Fruit fly (Drosophila melanogaster) whole organism, wandering third instar larva: ENCODE results near the gene CG15767.
A peak's percentile ranks its signal among the peaks of the same experiment; 100 is the strongest.

Source experiments
- Abd-B ChIP-seq: fragments of >200 bp; optimal IDR thresholded peaks from 2 replicates; lab custom pipeline; 2017; ENCODE audit warnings: missing biosample characterization, missing genetic modification characterization
- CG32264 ChIP-seq: fragments of 200-800 bp; sonication (Bioruptor generic); optimal IDR thresholded peaks from 2 replicates; lab custom pipeline; 2016; ENCODE audit warnings: missing biosample characterization, missing genetic modification characterization
- CG9705 ChIP-seq: fragments of 200-800 bp; sonication (Bioruptor generic); optimal IDR thresholded peaks from 2 replicates; lab custom pipeline; 2018; ENCODE audit warnings: missing biosample characterization, mild to moderate bottlenecking, missing genetic modification characterization
- CrebA ChIP-seq: fragments of 200-800 bp; sonication (Bioruptor generic); optimal IDR thresholded peaks from 2 replicates; lab custom pipeline; 2016; ENCODE audit warnings: missing biosample characterization, mild to moderate bottlenecking, missing genetic modification characterization, borderline replicate concordance
- Dfd ChIP-seq: fragments of >200 bp; optimal IDR thresholded peaks from 2 replicates; lab custom pipeline; 2017; ENCODE audit warnings: missing biosample characterization, missing genetic modification characterization
- Dif ChIP-seq: fragments of 200-275, 200-300 bp; sonication (Bioruptor generic); optimal IDR thresholded peaks from 2 replicates; lab custom pipeline; 2018; ENCODE audit warnings: missing biosample characterization, missing genetic modification characterization; ENCODE audit not compliant: partially characterized antibody
- GATAd ChIP-seq: sonication (Bioruptor generic); optimal IDR thresholded peaks from 2 replicates; lab custom pipeline; 2016; ENCODE audit warnings: missing biosample characterization, missing genetic modification characterization
- HLH106 ChIP-seq: fragments of 200-800 bp; optimal IDR thresholded peaks from 3 replicates; lab custom pipeline; 2019; ENCODE audit warnings: missing biosample characterization, mild to moderate bottlenecking, missing genetic modification characterization, moderate library complexity
- Hnf4 ChIP-seq: fragments of 200-800 bp; sonication (Bioruptor generic); optimal IDR thresholded peaks from 2 replicates; lab custom pipeline; 2016; ENCODE audit warnings: missing biosample characterization, mild to moderate bottlenecking, missing genetic modification characterization
- Hr78 ChIP-seq: fragments of >200 bp; optimal IDR thresholded peaks from 2 replicates; lab custom pipeline; 2017; ENCODE audit warnings: missing biosample characterization, missing genetic modification characterization
- Hr83 ChIP-seq: fragments of 200-300 bp; sonication (Bioruptor generic); optimal IDR thresholded peaks from 2 replicates; lab custom pipeline; 2016; ENCODE audit warnings: missing biosample characterization, mild to moderate bottlenecking, missing genetic modification characterization, moderate library complexity; ENCODE audit not compliant: poor library complexity, severe bottlenecking
- Jra ChIP-seq: sonication (Bioruptor generic); optimal IDR thresholded peaks from 2 replicates; lab custom pipeline; 2016; ENCODE audit warnings: missing biosample characterization, missing genetic modification characterization
- Mio ChIP-seq: sonication (Bioruptor generic); optimal IDR thresholded peaks from 2 replicates; lab custom pipeline; 2016; ENCODE audit warnings: missing biosample characterization, missing genetic modification characterization
- Myc ChIP-seq: fragments of >200 bp; optimal IDR thresholded peaks from 2 replicates; lab custom pipeline; 2017
- N ChIP-seq: fragments of >200 bp; optimal IDR thresholded peaks from 2 replicates; lab custom pipeline; 2018; ENCODE audit warnings: missing biosample characterization, missing external identifiers, missing genetic modification characterization
- OdsH ChIP-seq: fragments of 200-800 bp; sonication (Bioruptor generic); optimal IDR thresholded peaks from 2 replicates; lab custom pipeline; 2016; ENCODE audit warnings: missing biosample characterization, mild to moderate bottlenecking, missing genetic modification characterization
- Rel ChIP-seq, 2 experiments: fragments of 200-800 bp; sonication (Bioruptor generic) in 1 of 2; optimal IDR thresholded peaks; 2 replicates in 1 of 2; 3 replicates in 1 of 2; lab custom pipeline; 2016 to 2019; ENCODE audit warnings: mild to moderate bottlenecking in 2 of 2, missing biosample characterization in 2 of 2, missing genetic modification characterization in 2 of 2, moderate library complexity in 1 of 2
- Sp1 ChIP-seq: fragments of 200-800 bp; sonication (Bioruptor generic); optimal IDR thresholded peaks from 3 replicates; lab custom pipeline; 2019; ENCODE audit warnings: missing biosample characterization, mild to moderate bottlenecking, missing genetic modification characterization, moderate library complexity
- Vsx2 ChIP-seq: fragments of 200-300, 225-300 bp; sonication (Bioruptor generic); optimal IDR thresholded peaks from 2 replicates; lab custom pipeline; 2018; ENCODE audit warnings: missing biosample characterization, missing genetic modification characterization; ENCODE audit not compliant: partially characterized antibody
- br ChIP-seq: fragments of 200-800 bp; sonication (Bioruptor generic); optimal IDR thresholded peaks from 2 replicates; lab custom pipeline; 2016; ENCODE audit warnings: missing biosample characterization, missing genetic modification characterization
- brk ChIP-seq: fragments of 200-800 bp; sonication (Bioruptor generic); optimal IDR thresholded peaks from 2 replicates; lab custom pipeline; 2016; ENCODE audit warnings: missing biosample characterization, mild to moderate bottlenecking, missing genetic modification characterization
- dl ChIP-seq, 2 experiments: fragments of 175-275, 200-275 bp in 1 of 2; fragments of 200-275 bp in 1 of 2; sonication (Bioruptor generic); optimal IDR thresholded peaks; lab custom pipeline; 2018; ENCODE audit warnings: mild to moderate bottlenecking in 2 of 2, missing biosample characterization in 2 of 2, missing genetic modification characterization in 2 of 2, moderate library complexity in 2 of 2; ENCODE audit not compliant: partially characterized antibody in 2 of 2, insufficient read depth in 1 of 2
- dmrt93B ChIP-seq: fragments of 200-800 bp; sonication (Bioruptor generic); optimal IDR thresholded peaks from 2 replicates; lab custom pipeline; 2018; ENCODE audit warnings: missing biosample characterization, mild to moderate bottlenecking, missing genetic modification characterization
- dsf ChIP-seq: sonication (Bioruptor generic); optimal IDR thresholded peaks from 2 replicates; lab custom pipeline; 2016; ENCODE audit warnings: missing biosample characterization, missing genetic modification characterization, borderline replicate concordance
- ey ChIP-seq: fragments of 200-800 bp; sonication (Bioruptor generic); optimal IDR thresholded peaks from 2 replicates; lab custom pipeline; 2016; ENCODE audit warnings: missing biosample characterization, missing genetic modification characterization
- foxo ChIP-seq, 2 experiments: fragments of 200-800 bp; sonication (Bioruptor generic); optimal IDR thresholded peaks; 2 replicates in 1 of 2; 3 replicates in 1 of 2; lab custom pipeline; 2016 to 2017; ENCODE audit warnings: missing biosample characterization in 2 of 2, missing genetic modification characterization in 2 of 2
- fru ChIP-seq: fragments of 200-800 bp; sonication (Bioruptor generic); optimal IDR thresholded peaks from 3 replicates; lab custom pipeline; 2016; ENCODE audit warnings: missing biosample characterization, mild to moderate bottlenecking, missing genetic modification characterization
- h ChIP-seq: fragments of 200-800 bp; sonication (Bioruptor generic); optimal IDR thresholded peaks from 3 replicates; lab custom pipeline; 2016; ENCODE audit warnings: missing biosample characterization, mild to moderate bottlenecking, missing genetic modification characterization
- jim ChIP-seq: fragments of 175-275, 200-325 bp; sonication (Bioruptor generic); optimal IDR thresholded peaks from 2 replicates; lab custom pipeline; 2016; ENCODE audit warnings: missing biosample characterization, mild to moderate bottlenecking, missing genetic modification characterization
- lola ChIP-seq: fragments of >200 bp; optimal IDR thresholded peaks from 2 replicates; lab custom pipeline; 2017; ENCODE audit warnings: missing biosample characterization, missing genetic modification characterization
- pan ChIP-seq: fragments of >200 bp; optimal IDR thresholded peaks from 2 replicates; lab custom pipeline; 2017
- psq ChIP-seq: fragments of 200-800 bp; sonication (Bioruptor generic); optimal IDR thresholded peaks from 3 replicates; lab custom pipeline; 2017; ENCODE audit warnings: missing biosample characterization, mild to moderate bottlenecking, missing genetic modification characterization, moderate library complexity
- rgr ChIP-seq: fragments of 200-800 bp; sonication (Bioruptor generic); optimal IDR thresholded peaks from 3 replicates; lab custom pipeline; 2016; ENCODE audit warnings: missing biosample characterization, mild to moderate bottlenecking, missing genetic modification characterization
- sage ChIP-seq: fragments of 200-800 bp; sonication (Bioruptor generic); optimal IDR thresholded peaks from 2 replicates; lab custom pipeline; 2016; ENCODE audit warnings: missing biosample characterization, mild to moderate bottlenecking, missing genetic modification characterization
- sv ChIP-seq: fragments of 200-800 bp; sonication (Bioruptor generic); optimal IDR thresholded peaks from 3 replicates; lab custom pipeline; 2016; ENCODE audit warnings: missing biosample characterization, missing genetic modification characterization
- tai ChIP-seq: sonication (Bioruptor generic); optimal IDR thresholded peaks from 2 replicates; lab custom pipeline; 2016; ENCODE audit warnings: missing biosample characterization, missing genetic modification characterization
- usp ChIP-seq: fragments of >200 bp; optimal IDR thresholded peaks from 2 replicates; lab custom pipeline; 2017; ENCODE audit warnings: missing biosample characterization, missing genetic modification characterization
- woc ChIP-seq: sonication (Bioruptor generic); optimal IDR thresholded peaks from 2 replicates; lab custom pipeline; 2016; ENCODE audit warnings: missing biosample characterization, mild to moderate bottlenecking, missing genetic modification characterization

The CG15767 gene

DNA sequence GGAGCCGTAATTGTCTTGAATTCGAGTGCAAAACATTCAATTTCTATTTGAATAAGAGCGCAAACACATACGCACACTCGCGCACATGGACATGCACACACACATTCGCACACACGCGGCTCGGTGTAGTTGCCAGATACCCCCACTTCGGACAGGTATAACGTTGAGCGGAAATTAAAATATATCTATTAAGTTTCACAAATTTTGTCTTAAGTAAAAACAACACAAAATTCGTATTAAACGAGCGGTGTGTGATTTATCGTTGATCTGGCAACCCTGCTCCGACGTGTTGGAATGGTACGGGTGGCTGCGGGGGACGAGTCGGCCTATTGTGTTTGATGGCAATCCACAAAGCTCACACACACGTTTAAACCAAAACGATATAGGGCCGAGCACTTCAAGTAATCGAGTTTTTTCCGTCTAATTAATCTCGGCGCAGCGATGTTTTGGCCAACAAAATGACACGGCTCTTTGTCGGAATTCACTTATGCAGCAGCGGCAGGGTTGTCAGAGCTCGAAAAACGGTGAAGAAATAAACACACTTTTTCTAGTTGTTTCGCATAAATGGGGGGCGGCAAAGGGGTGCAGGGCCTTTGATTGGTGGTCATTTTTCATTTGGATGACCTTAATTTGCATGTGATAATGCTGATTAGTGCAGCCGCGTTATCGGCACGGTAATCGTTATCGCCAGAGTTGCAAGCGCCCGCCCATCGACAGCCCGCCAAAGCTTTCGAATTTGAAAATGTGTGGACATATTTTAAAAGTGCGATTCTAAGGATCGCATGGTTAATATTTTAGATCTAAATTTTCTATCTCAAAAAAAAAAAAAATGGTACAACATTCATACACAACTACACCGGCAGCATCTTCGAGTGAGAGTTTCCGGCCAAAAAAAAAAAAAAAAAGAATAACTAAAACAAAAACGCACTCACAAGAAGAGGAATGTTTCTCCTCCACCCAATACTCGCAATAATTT lies 43.2 kb upstream of the CG15767 start:
- no peak for TF ChIP-seq woc (GFP tag; lab: Kevin White, UChicago)
- TF ChIP-seq brk (GFP tag; lab: Kevin White, UChicago): no peak
- TF ChIP-seq dl (GFP tag; optimal IDR thresholded peaks at IDR 0.05; lab: Kevin White, UChicago; ENCODE audit: insufficient read depth in 1 of 2, partially characterized antibody in 2 of 2): no peak
- peak; percentile 81 for TF ChIP-seq lola
- TF ChIP-seq HLH106: peak; percentile 85
- peak; percentile 59 for TF ChIP-seq Jra
- peak; percentile 86 for TF ChIP-seq br
- peak; percentile 84 for TF ChIP-seq Hnf4 (GFP tag; lab: Kevin White, UChicago)
- TF ChIP-seq Mio (GFP tag; lab: Kevin White, UChicago): peak; percentile 48
- TF ChIP-seq psq: peak; percentile 52
- TF ChIP-seq sage: peak; percentile 72
- peak; percentile 68 for TF ChIP-seq CG9705
- TF ChIP-seq sv: peak; percentile 64
- peak; percentile 82 for TF ChIP-seq CG32264 (GFP tag; lab: Kevin White, UChicago)
- peak; percentile 70 for TF ChIP-seq Sp1
- TF ChIP-seq Hr83 (GFP tag; lab: Kevin White, UChicago): peak; percentile 54
- TF ChIP-seq pan (lab: Kevin White, UChicago): no peak
- TF ChIP-seq ey (GFP tag; lab: Kevin White, UChicago): peak; percentile 89
- no peak for TF ChIP-seq dsf (GFP tag; lab: Kevin White, UChicago)
- TF ChIP-seq N (GFP tag; lab: Kevin White, UChicago): no peak
- no peak for TF ChIP-seq CrebA (GFP tag; lab: Kevin White, UChicago)
- no peak for TF ChIP-seq Dfd (GFP tag; lab: Kevin White, UChicago)
- peak; percentile 87 for TF ChIP-seq h (GFP tag; lab: Kevin White, UChicago)
- TF ChIP-seq Hr78 (GFP tag; lab: Kevin White, UChicago): no peak
- TF ChIP-seq Myc (lab: Kevin White, UChicago): no peak
- TF ChIP-seq OdsH (GFP tag; lab: Kevin White, UChicago): peak; percentile 75
- peak; percentile 83 for TF ChIP-seq fru (GFP tag; lab: Kevin White, UChicago)
- no peak for TF ChIP-seq usp
- peak; percentile 87 for TF ChIP-seq rgr
- TF ChIP-seq dmrt93B (GFP tag; lab: Kevin White, UChicago): peak; percentile 67
- no peak for TF ChIP-seq tai (GFP tag; lab: Kevin White, UChicago)
- TF ChIP-seq foxo (GFP tag; optimal IDR thresholded peaks at IDR 0.05; lab: Kevin White, UChicago): peak in 1 of 2 experiments; percentile 88
- peak; percentile 51 for TF ChIP-seq jim (GFP tag; lab: Kevin White, UChicago)
- no peak for TF ChIP-seq Dif (GFP tag; lab: Kevin White, UChicago)
- no peak for TF ChIP-seq Rel (GFP tag; optimal IDR thresholded peaks at IDR 0.05; lab: Kevin White, UChicago)
- TF ChIP-seq Rel (tag; optimal IDR thresholded peaks at IDR 0.05; lab: Kevin White, UChicago): peak; percentile 54
- no peak for TF ChIP-seq Abd-B
- no peak for TF ChIP-seq Vsx2 (GFP tag; lab: Kevin White, UChicago)
- TF ChIP-seq GATAd (GFP tag; lab: Kevin White, UChicago): no peak
